Fruit fly (Drosophila melanogaster) whole organism, embryonic: ENCODE results near the gene mRpL14.
A peak's percentile ranks its signal among the peaks of the same experiment; 100 is the strongest.

ENCODE experiments used
- Ada2b ChIP-seq: fragments of 200-800 bp; sonication (Bioruptor generic); IDR thresholded peaks from 2 replicates; pipeline ENCODE4 v1.3.6; 2022; ENCODE audit warnings: missing biosample characterization, missing genetic modification characterization
- CG10274 ChIP-seq: fragments of 200-800 bp; sonication (Bioruptor generic); optimal IDR thresholded peaks from 3 replicates; lab custom pipeline; 2017; ENCODE audit warnings: missing biosample characterization, mild to moderate bottlenecking, missing genetic modification characterization
- CG11085 ChIP-seq: fragments of 200-800 bp; sonication (Bioruptor generic); IDR thresholded peaks from 2 replicates; pipeline ENCODE4 v1.3.6; 2022; ENCODE audit warnings: missing biosample characterization, missing genetic modification characterization
- CG11398 ChIP-seq: fragments of 200-800 bp; sonication (Bioruptor generic); optimal IDR thresholded peaks from 2 replicates; lab custom pipeline; 2016; ENCODE audit warnings: missing biosample characterization, missing genetic modification characterization
- CG16813 ChIP-seq: fragments of 200-800 bp; sonication (Bioruptor generic); IDR thresholded peaks from 3 replicates; pipeline ENCODE4 v1.3.6; 2022; ENCODE audit warnings: missing biosample characterization, missing genetic modification characterization; ENCODE audit not compliant: partially characterized antibody
- CG16863 ChIP-seq: fragments of 200-800 bp; sonication (Bioruptor generic); optimal IDR thresholded peaks from 3 replicates; lab custom pipeline; 2016; ENCODE audit warnings: missing biosample characterization, missing genetic modification characterization
- CG17385 ChIP-seq: fragments of 200-800 bp; sonication (Bioruptor generic); optimal IDR thresholded peaks from 3 replicates; lab custom pipeline; 2018; ENCODE audit warnings: missing biosample characterization, mild to moderate bottlenecking, missing genetic modification characterization
- CG18476 ChIP-seq: fragments of 200-800 bp; sonication (Bioruptor generic); optimal IDR thresholded peaks from 2 replicates; lab custom pipeline; 2016; ENCODE audit warnings: missing biosample characterization, mild to moderate bottlenecking, missing genetic modification characterization
- CG30431 ChIP-seq: fragments of 200-800 bp; sonication (Bioruptor generic); optimal IDR thresholded peaks from 2 replicates; lab custom pipeline; 2017; ENCODE audit warnings: missing biosample characterization, missing genetic modification characterization
- CG3163 ChIP-seq: fragments of 200-800 bp; sonication (Bioruptor generic); optimal IDR thresholded peaks from 3 replicates; lab custom pipeline; 2016; ENCODE audit warnings: missing biosample characterization, missing genetic modification characterization
- CG3407 ChIP-seq: fragments of 200-800 bp; sonication (Bioruptor generic); optimal IDR thresholded peaks from 2 replicates; lab custom pipeline; 2018; ENCODE audit warnings: missing biosample characterization, mild to moderate bottlenecking, missing genetic modification characterization
- CG4360 ChIP-seq: fragments of 200-800 bp; sonication (Bioruptor generic); IDR thresholded peaks from 2 replicates; pipeline ENCODE4 v1.3.6; 2022; ENCODE audit warnings: missing biosample characterization, missing genetic modification characterization
- CG4404 ChIP-seq: fragments of 200-800 bp; sonication (Bioruptor generic); IDR thresholded peaks from 2 replicates; pipeline ENCODE4 v1.3.6; 2022; ENCODE audit warnings: missing biosample characterization, missing genetic modification characterization
- CG4854 ChIP-seq: fragments of 200-800 bp; sonication (Bioruptor generic); optimal IDR thresholded peaks from 2 replicates; lab custom pipeline; 2016; ENCODE audit warnings: missing biosample characterization, missing genetic modification characterization, inconsistent platforms
- CG5245 ChIP-seq: fragments of 200-800 bp; sonication (Bioruptor generic); optimal IDR thresholded peaks from 3 replicates; lab custom pipeline; 2016; ENCODE audit warnings: missing biosample characterization, missing genetic modification characterization
- CG6175 ChIP-seq: fragments of 200-800 bp; sonication (Bioruptor generic); IDR thresholded peaks from 3 replicates; pipeline ENCODE4 v1.3.6; 2022; ENCODE audit warnings: missing biosample characterization, missing genetic modification characterization
- CG6254 ChIP-seq: fragments of 200-800 bp; sonication (Bioruptor generic); optimal IDR thresholded peaks from 3 replicates; lab custom pipeline; 2017; ENCODE audit warnings: mild to moderate bottlenecking, missing biosample characterization, missing genetic modification reagents, missing genetic modification characterization
- CG6765 ChIP-seq: fragments of 200-800 bp; sonication (Bioruptor generic); optimal IDR thresholded peaks from 3 replicates; lab custom pipeline; 2017; ENCODE audit warnings: missing biosample characterization, mild to moderate bottlenecking, missing genetic modification characterization
- CG6854 ChIP-seq: fragments of 200-800 bp; sonication (Bioruptor generic); optimal IDR thresholded peaks from 3 replicates; lab custom pipeline; 2017; ENCODE audit warnings: missing biosample characterization, mild to moderate bottlenecking, missing genetic modification characterization
- CG7357 ChIP-seq: fragments of 200-800 bp; sonication (Bioruptor generic); IDR thresholded peaks from 3 replicates; pipeline ENCODE4 v1.3.6; 2022; ENCODE audit warnings: missing biosample characterization, missing genetic modification characterization
- CG7556 ChIP-seq: fragments of 200-800 bp; sonication (Bioruptor generic); optimal IDR thresholded peaks from 2 replicates; lab custom pipeline; 2017; ENCODE audit warnings: missing biosample characterization, mild to moderate bottlenecking, missing genetic modification characterization
- CG7839 ChIP-seq: fragments of 200-800 bp; sonication (Bioruptor generic); optimal IDR thresholded peaks from 3 replicates; lab custom pipeline; 2018; ENCODE audit warnings: missing biosample characterization, mild to moderate bottlenecking, missing genetic modification characterization, moderate library complexity
- CG9437 ChIP-seq: fragments of 200-800 bp; sonication (Bioruptor generic); optimal IDR thresholded peaks from 2 replicates; lab custom pipeline; 2018; ENCODE audit warnings: missing biosample characterization, mild to moderate bottlenecking, missing genetic modification characterization
- Dad ChIP-seq: fragments of 200-800 bp; sonication (Bioruptor generic); optimal IDR thresholded peaks from 3 replicates; lab custom pipeline; 2016; ENCODE audit warnings: missing biosample characterization, missing genetic modification characterization
- Deaf1 ChIP-seq: fragments of 200-800 bp; optimal IDR thresholded peaks from 3 replicates; lab custom pipeline; 2019; ENCODE audit warnings: missing biosample characterization, mild to moderate bottlenecking, missing genetic modification characterization, moderate library complexity
- Dref ChIP-seq: fragments of 200-800 bp; sonication (Bioruptor generic); IDR thresholded peaks from 2 replicates; pipeline ENCODE4 v1.3.6; 2022; ENCODE audit warnings: missing biosample characterization, missing genetic modification characterization
- E2f1 ChIP-seq: fragments of 200-800 bp; sonication (Bioruptor generic); IDR thresholded peaks from 2 replicates; pipeline ENCODE4 v1.3.6; 2022; ENCODE audit warnings: missing biosample characterization, missing genetic modification characterization
- Ets97D ChIP-seq: fragments of 200-800 bp; sonication (Bioruptor generic); optimal IDR thresholded peaks from 3 replicates; lab custom pipeline; 2016; ENCODE audit warnings: missing biosample characterization, missing genetic modification characterization
- Kr ChIP-seq: fragments of 200-800 bp; sonication (Bioruptor generic); optimal IDR thresholded peaks from 2 replicates; lab custom pipeline; 2017; ENCODE audit warnings: missing biosample characterization, mild to moderate bottlenecking, missing genetic modification characterization
- Oli ChIP-seq: fragments of 200-800 bp; sonication (Bioruptor generic); optimal IDR thresholded peaks from 2 replicates; lab custom pipeline; 2018; ENCODE audit warnings: missing biosample characterization, mild to moderate bottlenecking, missing genetic modification characterization, moderate library complexity
- Xbp1 ChIP-seq: fragments of 200-800 bp; sonication (Bioruptor generic); optimal IDR thresholded peaks from 3 replicates; lab custom pipeline; 2016; ENCODE audit warnings: missing biosample characterization, mild to moderate bottlenecking, missing genetic modification characterization
- ato ChIP-seq: fragments of 200-800 bp; sonication (Bioruptor generic); IDR thresholded peaks from 2 replicates; pipeline ENCODE4 v1.3.6; 2022; ENCODE audit warnings: missing biosample characterization, missing genetic modification characterization; ENCODE audit not compliant: partially characterized antibody
- az2 ChIP-seq: fragments of 200-800 bp; sonication (Bioruptor generic); optimal IDR thresholded peaks from 3 replicates; lab custom pipeline; 2016; ENCODE audit warnings: missing biosample characterization, missing genetic modification characterization
- emc ChIP-seq: fragments of 200-800 bp; sonication (Bioruptor generic); optimal IDR thresholded peaks from 2 replicates; lab custom pipeline; 2016; ENCODE audit warnings: missing biosample characterization, missing genetic modification characterization
- exex ChIP-seq: fragments of 200-800 bp; sonication (Bioruptor generic); optimal IDR thresholded peaks from 4 replicates; lab custom pipeline; 2018; ENCODE audit warnings: missing biosample characterization, mild to moderate bottlenecking, missing genetic modification characterization, moderate library complexity
- fd3F ChIP-seq: fragments of 200-800 bp; sonication (Bioruptor generic); optimal IDR thresholded peaks from 2 replicates; lab custom pipeline; 2018; ENCODE audit warnings: missing biosample characterization, mild to moderate bottlenecking, missing genetic modification characterization, moderate library complexity
- gcm ChIP-seq: fragments of 200-800 bp; sonication (Bioruptor generic); optimal IDR thresholded peaks from 2 replicates; lab custom pipeline; 2019; ENCODE audit warnings: missing biosample characterization, mild to moderate bottlenecking, missing genetic modification characterization, moderate library complexity
- gem ChIP-seq: fragments of 200-800 bp; sonication (Bioruptor generic); optimal IDR thresholded peaks from 2 replicates; lab custom pipeline; 2019; ENCODE audit warnings: missing biosample characterization, mild to moderate bottlenecking, missing genetic modification characterization, moderate library complexity
- hkb ChIP-seq, 2 experiments: fragments of 200-800 bp in 1 of 2; fragments of >200 bp in 1 of 2; sonication (Bioruptor generic) in 1 of 2; IDR thresholded peaks in 1 of 2; optimal IDR thresholded peaks in 1 of 2; 2 replicates each; pipeline versions ENCODE4 v1.3.6 to Lab custom; 2017 to 2022; ENCODE audit warnings: missing biosample characterization in 1 of 2, missing genetic modification characterization in 1 of 2
- lmd ChIP-seq: fragments of 200-800 bp; sonication (Bioruptor generic); IDR thresholded peaks from 2 replicates; pipeline ENCODE4 v1.3.6; 2022; ENCODE audit warnings: missing biosample characterization, missing genetic modification characterization
- onecut ChIP-seq: fragments of 200-800 bp; sonication (Bioruptor generic); IDR thresholded peaks from 2 replicates; pipeline ENCODE4 v1.3.6; 2022; ENCODE audit warnings: missing biosample characterization, missing genetic modification characterization
- psq ChIP-seq: fragments of 200-800 bp; sonication (Bioruptor generic); optimal IDR thresholded peaks from 2 replicates; lab custom pipeline; 2017; ENCODE audit warnings: missing biosample characterization, missing genetic modification characterization
- schlank ChIP-seq: fragments of 200-800 bp; sonication (Bioruptor generic); optimal IDR thresholded peaks from 2 replicates; lab custom pipeline; 2018; ENCODE audit warnings: missing biosample characterization, mild to moderate bottlenecking, missing genetic modification characterization
- slou ChIP-seq: fragments of 200-800 bp; sonication (Bioruptor generic); optimal IDR thresholded peaks from 3 replicates; lab custom pipeline; 2016; ENCODE audit warnings: missing biosample characterization, missing genetic modification characterization
- ssp ChIP-seq: fragments of 200-800 bp; sonication (Bioruptor generic); IDR thresholded peaks from 2 replicates; pipeline ENCODE4 v1.3.6; 2022; ENCODE audit warnings: missing biosample characterization, missing genetic modification characterization
- ttk ChIP-seq: fragments of 200-800 bp; sonication (Bioruptor generic); IDR thresholded peaks from 2 replicates; pipeline ENCODE4 v2.1.2; 2022; ENCODE audit warnings: missing biosample characterization, missing genetic modification characterization
- tup ChIP-seq: fragments of 200-800 bp; sonication (Bioruptor generic); optimal IDR thresholded peaks from 2 replicates; lab custom pipeline; 2016; ENCODE audit warnings: missing biosample characterization, mild to moderate bottlenecking, missing genetic modification characterization, moderate library complexity
- zfh2 ChIP-seq: fragments of 200-800 bp; sonication (Bioruptor generic); optimal IDR thresholded peaks from 2 replicates; lab custom pipeline; 2016; ENCODE audit warnings: missing biosample characterization, missing genetic modification characterization

mRpL14 gene

dm6 chrX:2301613-2302522 is 42.6 kb downstream of the mRpL14 start (continued):
- TF ChIP-seq CG7357 (GFP tag; lab: Robert Waterston, UW) (peak; percentile 77), CG4854 (GFP tag; lab: Kevin White, UChicago) (peak; percentile 30), lmd (GFP tag; lab: Robert Waterston, UW) (peak; percentile 90), onecut (peak; percentile 66; the same call in 1 of the 2 replicates), CG3407 (GFP tag; lab: Kevin White, UChicago) (peak; percentile 77), schlank (peak; percentile 60), Ada2b (peak; percentile 84), Dad (peak; percentile 75), CG17385 (GFP tag; lab: Kevin White, UChicago) (peak; percentile 81), CG7556 (GFP tag; lab: Kevin White, UChicago) (peak; percentile 78), Oli (tag; lab: Kevin White, UChicago) (peak; percentile 88), ssp (peak; percentile 71), CG5245 (peak; percentile 72), E2f1 (GFP tag; lab: Robert Waterston, UW) (peak; percentile 79), exex (tag; lab: Kevin White, UChicago) (no peak), zfh2 (GFP tag; lab: Kevin White, UChicago) (peak; percentile 68), hkb (optimal IDR thresholded peaks at IDR 0.05; lab: Kevin White, UChicago) (no peak), hkb (GFP tag; IDR thresholded peaks at IDR 0.05; lab: Robert Waterston, UW) (peak; percentile 85), emc (GFP tag; lab: Kevin White, UChicago) (peak; percentile 43), ttk (peak; percentile 83), Dref (no peak), psq (GFP tag; lab: Kevin White, UChicago) (peak; percentile 1), CG6175 (GFP tag; lab: Robert Waterston, UW) (peak; percentile 23; the same call in 1 of the 3 replicates), CG16863 (GFP tag; lab: Kevin White, UChicago) (peak; percentile 80), tup (GFP tag; lab: Kevin White, UChicago) (peak; percentile 42), CG30431 (GFP tag; lab: Kevin White, UChicago) (peak; percentile 79), CG9437 (GFP tag; lab: Kevin White, UChicago) (peak; percentile 79), CG11085 (GFP tag; lab: Robert Waterston, UW) (peak; percentile 53; the same call in 1 of the 2 replicates), CG6854 (GFP tag; lab: Kevin White, UChicago) (peak; percentile 69), gem (tag; lab: Kevin White, UChicago) (peak; percentile 87), gcm (peak; percentile 76), slou (GFP tag; lab: Kevin White, UChicago) (peak; percentile 18), CG6254 (GFP tag; lab: Kevin White, UChicago) (peak; percentile 77), CG10274 (GFP tag; lab: Kevin White, UChicago) (peak; percentile 62), CG16813 (GFP tag; lab: Robert Waterston, UW) (no peak), CG7839 (tag; lab: Kevin White, UChicago) (peak; percentile 91), CG11398 (GFP tag; lab: Kevin White, UChicago) (peak; percentile 77), CG6765 (peak; percentile 47), fd3F (GFP tag; lab: Kevin White, UChicago) (peak; percentile 71), CG3163 (GFP tag; lab: Kevin White, UChicago) (peak; percentile 56), Deaf1 (tag; lab: Kevin White, UChicago) (peak; percentile 34), Kr (no peak), az2 (GFP tag; lab: Kevin White, UChicago) (peak; percentile 73), ato (GFP tag; lab: Robert Waterston, UW) (no peak), Xbp1 (peak; percentile 77), CG18476 (GFP tag; lab: Kevin White, UChicago) (peak; percentile 47), Ets97D (GFP tag; lab: Kevin White, UChicago) (peak; percentile 41), CG4404 (GFP tag; lab: Robert Waterston, UW) (peak; percentile 68), CG4360 (peak; percentile 41)
